Fruit fly (Drosophila melanogaster) whole organism, embryonic: ENCODE results near the gene CG5062.
A peak's percentile ranks its signal among the peaks of the same experiment; 100 is the strongest.

Experiments used
- B-H2 ChIP-seq: fragments of 200-800 bp; sonication (Bioruptor generic); optimal IDR thresholded peaks from 2 replicates; lab custom pipeline; 2018; ENCODE audit warnings: missing biosample characterization, mild to moderate bottlenecking, missing genetic modification characterization
- CG10267 ChIP-seq: fragments of 200-800 bp; sonication (Bioruptor generic); optimal IDR thresholded peaks from 2 replicates; lab custom pipeline; 2018; ENCODE audit warnings: missing biosample characterization, mild to moderate bottlenecking, missing genetic modification characterization, moderate library complexity
- CG10979 ChIP-seq: fragments of 200-800 bp; sonication (Bioruptor generic); optimal IDR thresholded peaks from 2 replicates; lab custom pipeline; 2018; ENCODE audit warnings: missing biosample characterization, mild to moderate bottlenecking, missing genetic modification characterization, moderate library complexity
- CG11723 ChIP-seq: fragments of 200-800 bp; sonication (Bioruptor generic); optimal IDR thresholded peaks from 2 replicates; lab custom pipeline; 2017; ENCODE audit warnings: missing biosample characterization, mild to moderate bottlenecking, missing genetic modification characterization
- CG12071 ChIP-seq: fragments of 200-800 bp; sonication (Bioruptor generic); optimal IDR thresholded peaks from 3 replicates; lab custom pipeline; 2018; ENCODE audit warnings: missing biosample characterization, mild to moderate bottlenecking, missing genetic modification characterization
- CG12219 ChIP-seq: fragments of 200-800 bp; sonication (Bioruptor generic); optimal IDR thresholded peaks from 3 replicates; lab custom pipeline; 2018; ENCODE audit warnings: missing biosample characterization, mild to moderate bottlenecking, missing genetic modification characterization
- CG12391 ChIP-seq: fragments of 200-800 bp; sonication (Bioruptor generic); optimal IDR thresholded peaks from 3 replicates; lab custom pipeline; 2018; ENCODE audit warnings: missing biosample characterization, mild to moderate bottlenecking, missing genetic modification characterization, moderate library complexity
- CG13424 ChIP-seq: fragments of 200-800 bp; sonication (Bioruptor generic); optimal IDR thresholded peaks from 2 replicates; lab custom pipeline; 2019; ENCODE audit warnings: missing biosample characterization, mild to moderate bottlenecking, missing genetic modification characterization, moderate library complexity
- CG14014 ChIP-seq: fragments of 200-800 bp; sonication (Bioruptor generic); IDR thresholded peaks from 2 replicates; pipeline ENCODE4 v1.3.6; 2022; ENCODE audit warnings: missing biosample characterization, missing genetic modification characterization
- CG17186 ChIP-seq: fragments of 200-800 bp; sonication (Bioruptor generic); optimal IDR thresholded peaks from 3 replicates; lab custom pipeline; 2017; ENCODE audit warnings: missing biosample characterization, missing genetic modification reagents, missing genetic modification characterization
- CG17328 ChIP-seq: fragments of 200-800 bp; sonication (Bioruptor generic); IDR thresholded peaks from 2 replicates; pipeline ENCODE4 v1.3.6; 2022; ENCODE audit warnings: missing biosample characterization, missing genetic modification characterization
- CG17359 ChIP-seq: fragments of 200-800 bp; sonication (Bioruptor generic); optimal IDR thresholded peaks from 3 replicates; lab custom pipeline; 2018; ENCODE audit warnings: missing biosample characterization, mild to moderate bottlenecking, missing genetic modification characterization, moderate library complexity
- CG17385 ChIP-seq: fragments of 200-800 bp; sonication (Bioruptor generic); optimal IDR thresholded peaks from 3 replicates; lab custom pipeline; 2018; ENCODE audit warnings: missing biosample characterization, mild to moderate bottlenecking, missing genetic modification characterization
- CG18011 ChIP-seq: fragments of 200-800 bp; sonication (Bioruptor generic); optimal IDR thresholded peaks from 2 replicates; lab custom pipeline; 2017; ENCODE audit warnings: missing biosample characterization, missing genetic modification characterization, mild to moderate bottlenecking, moderate library complexity, missing genotype
- CG2120 ChIP-seq: fragments of 200-800 bp; sonication (Bioruptor generic); optimal IDR thresholded peaks from 3 replicates; lab custom pipeline; 2016; ENCODE audit warnings: missing biosample characterization, missing genetic modification characterization
- CG30403 ChIP-seq: fragments of 200-800 bp; sonication (Bioruptor generic); optimal IDR thresholded peaks from 3 replicates; lab custom pipeline; 2016; ENCODE audit warnings: missing biosample characterization, missing genetic modification characterization
- CG31441 ChIP-seq: fragments of 200-800 bp; sonication (Bioruptor generic); IDR thresholded peaks from 2 replicates; pipeline ENCODE4 v1.3.6; 2022; ENCODE audit warnings: missing biosample characterization, missing genetic modification characterization
- CG33213 ChIP-seq: fragments of 200-800 bp; sonication (Bioruptor generic); optimal IDR thresholded peaks from 3 replicates; lab custom pipeline; 2016; ENCODE audit warnings: missing biosample characterization, missing genetic modification characterization
- CG42726 ChIP-seq: fragments of 200-800 bp; sonication (Bioruptor generic); IDR thresholded peaks from 2 replicates; pipeline ENCODE4 v1.3.6; 2022; ENCODE audit warnings: missing biosample characterization, missing genetic modification characterization; ENCODE audit not compliant: partially characterized antibody
- CG5180 ChIP-seq: fragments of 200-800 bp; sonication (Bioruptor generic); optimal IDR thresholded peaks from 3 replicates; lab custom pipeline; 2017; ENCODE audit warnings: missing biosample characterization, missing genetic modification characterization, mild to moderate bottlenecking, moderate library complexity, missing genetic modification reagents
- CG7556 ChIP-seq: fragments of 200-800 bp; sonication (Bioruptor generic); optimal IDR thresholded peaks from 2 replicates; lab custom pipeline; 2017; ENCODE audit warnings: missing biosample characterization, mild to moderate bottlenecking, missing genetic modification characterization
- CG8281 ChIP-seq: fragments of 200-800 bp; sonication (Bioruptor generic); optimal IDR thresholded peaks from 2 replicates; lab custom pipeline; 2018; ENCODE audit warnings: missing biosample characterization, mild to moderate bottlenecking, missing genetic modification characterization, moderate library complexity
- CG8944 ChIP-seq: fragments of 200-800 bp; sonication (Bioruptor generic); optimal IDR thresholded peaks from 3 replicates; lab custom pipeline; 2016; ENCODE audit warnings: missing biosample characterization, missing genetic modification characterization
- Ets97D ChIP-seq: fragments of 200-800 bp; sonication (Bioruptor generic); optimal IDR thresholded peaks from 3 replicates; lab custom pipeline; 2016; ENCODE audit warnings: missing biosample characterization, missing genetic modification characterization
- Fer1 ChIP-seq: fragments of 200-800 bp; sonication (Bioruptor generic); optimal IDR thresholded peaks from 2 replicates; lab custom pipeline; 2017; ENCODE audit warnings: missing biosample characterization, mild to moderate bottlenecking, missing genetic modification characterization
- Fer3 ChIP-seq: fragments of 200-800 bp; sonication (Bioruptor generic); optimal IDR thresholded peaks from 2 replicates; lab custom pipeline; 2018; ENCODE audit warnings: missing biosample characterization, mild to moderate bottlenecking, missing genetic modification characterization, moderate library complexity
- H15 ChIP-seq: fragments of 200-800 bp; sonication (Bioruptor generic); IDR thresholded peaks from 3 replicates; pipeline ENCODE4 v1.3.6; 2022; ENCODE audit warnings: missing biosample characterization, missing genetic modification characterization
- Hr78 ChIP-seq, 2 experiments: fragments of 200-800 bp in 1 of 2; fragments of >200 bp in 1 of 2; sonication (Bioruptor generic) in 1 of 2; optimal IDR thresholded peaks; 2 replicates each; lab custom pipeline; 2017 to 2019; ENCODE audit warnings: missing biosample characterization in 2 of 2, missing genetic modification characterization in 2 of 2, mild to moderate bottlenecking in 1 of 2, moderate library complexity in 1 of 2
- Sox102F ChIP-seq: fragments of 200-800 bp; sonication (Bioruptor generic); optimal IDR thresholded peaks from 2 replicates; lab custom pipeline; 2018; ENCODE audit warnings: missing biosample characterization, mild to moderate bottlenecking, missing genetic modification characterization, moderate library complexity
- ase ChIP-seq: fragments of 200-800 bp; sonication (Bioruptor generic); IDR thresholded peaks from 3 replicates; pipeline ENCODE4 v1.3.6; 2022; ENCODE audit warnings: missing biosample characterization, missing genetic modification characterization
- bsh ChIP-seq, 2 experiments: fragments of 200-800 bp; sonication (Bioruptor generic); optimal IDR thresholded peaks; 2 replicates each; lab custom pipeline; 2017 to 2018; ENCODE audit warnings: mild to moderate bottlenecking in 2 of 2, missing biosample characterization in 2 of 2, missing genetic modification characterization in 2 of 2, moderate library complexity in 1 of 2
- corto ChIP-seq: fragments of 200-800 bp; sonication (Bioruptor generic); optimal IDR thresholded peaks from 2 replicates; lab custom pipeline; 2016; ENCODE audit warnings: missing biosample characterization, mild to moderate bottlenecking, missing genetic modification characterization, moderate library complexity
- da ChIP-seq: fragments of 200-800 bp; sonication (Bioruptor generic); optimal IDR thresholded peaks from 2 replicates; lab custom pipeline; 2016; ENCODE audit warnings: missing biosample characterization, missing genetic modification characterization
- dati ChIP-seq: fragments of 200-800 bp; sonication (Bioruptor generic); IDR thresholded peaks from 2 replicates; pipeline ENCODE4 v1.3.6; 2022; ENCODE audit warnings: missing biosample characterization, missing genetic modification characterization
- dm ChIP-seq: fragments of 200-800 bp; sonication (Bioruptor generic); optimal IDR thresholded peaks from 3 replicates; lab custom pipeline; 2016; ENCODE audit warnings: missing biosample characterization, missing genetic modification characterization
- dmrt11E ChIP-seq: fragments of 200-800 bp; sonication (Bioruptor generic); optimal IDR thresholded peaks from 3 replicates; lab custom pipeline; 2018; ENCODE audit warnings: missing biosample characterization, mild to moderate bottlenecking, missing genetic modification characterization, moderate library complexity
- fd102C ChIP-seq: fragments of 200-800 bp; sonication (Bioruptor generic); optimal IDR thresholded peaks from 2 replicates; lab custom pipeline; 2018; ENCODE audit warnings: missing biosample characterization, mild to moderate bottlenecking, missing genetic modification characterization, moderate library complexity
- fd96Cb ChIP-seq: fragments of 200-800 bp; sonication (Bioruptor generic); optimal IDR thresholded peaks from 2 replicates; lab custom pipeline; 2018; ENCODE audit warnings: missing biosample characterization, mild to moderate bottlenecking, missing genetic modification characterization, moderate library complexity
- gem ChIP-seq: fragments of 200-800 bp; sonication (Bioruptor generic); optimal IDR thresholded peaks from 2 replicates; lab custom pipeline; 2019; ENCODE audit warnings: missing biosample characterization, mild to moderate bottlenecking, missing genetic modification characterization, moderate library complexity
- her ChIP-seq: fragments of 200-800 bp; sonication (Bioruptor generic); optimal IDR thresholded peaks from 2 replicates; lab custom pipeline; 2016; ENCODE audit warnings: missing biosample characterization, missing genetic modification characterization
- insv ChIP-seq, 2 experiments: fragments of 200-800 bp; sonication (Bioruptor generic); optimal IDR thresholded peaks; 3 replicates each; lab custom pipeline; 2016 to 2018; ENCODE audit warnings: missing biosample characterization in 2 of 2, missing genetic modification characterization in 2 of 2
- mam ChIP-seq: fragments of 200-800 bp; sonication (Bioruptor generic); optimal IDR thresholded peaks from 3 replicates; lab custom pipeline; 2016; ENCODE audit warnings: missing biosample characterization, missing genetic modification characterization
- phol ChIP-seq: fragments of 200-800 bp; sonication (Bioruptor generic); optimal IDR thresholded peaks from 3 replicates; lab custom pipeline; 2018; ENCODE audit warnings: missing biosample characterization, mild to moderate bottlenecking, missing genetic modification characterization, moderate library complexity
- pnt ChIP-seq: fragments of 200-800 bp; sonication (Bioruptor generic); optimal IDR thresholded peaks from 3 replicates; lab custom pipeline; 2016; ENCODE audit warnings: missing biosample characterization, missing genetic modification characterization
- pros ChIP-seq: fragments of 200-800 bp; sonication (Bioruptor generic); optimal IDR thresholded peaks from 3 replicates; lab custom pipeline; 2019; ENCODE audit warnings: missing biosample characterization, mild to moderate bottlenecking, missing genetic modification characterization, moderate library complexity
- row ChIP-seq: fragments of 200-800 bp; sonication (Bioruptor generic); IDR thresholded peaks from 3 replicates; pipeline ENCODE4 v1.3.6; 2022; ENCODE audit warnings: missing biosample characterization, missing genetic modification characterization
- sens ChIP-seq: fragments of 200-800 bp; sonication (Bioruptor generic); peaks from one replicate; lab custom pipeline; 2016; ENCODE audit warnings: missing biosample characterization, missing genetic modification characterization
- sisA ChIP-seq: fragments of 200-800 bp; sonication (Bioruptor generic); IDR thresholded peaks from 2 replicates; pipeline ENCODE4 v1.3.6; 2022; ENCODE audit warnings: missing biosample characterization, missing genetic modification characterization
- ssp ChIP-seq: fragments of 200-800 bp; sonication (Bioruptor generic); IDR thresholded peaks from 2 replicates; pipeline ENCODE4 v1.3.6; 2022; ENCODE audit warnings: missing biosample characterization, missing genetic modification characterization
- tll ChIP-seq, 2 experiments: fragments of 200-800 bp in 1 of 2; fragments of >200 bp in 1 of 2; sonication (Bioruptor generic) in 1 of 2; optimal IDR thresholded peaks; 2 replicates each; lab custom pipeline; 2017 to 2019; ENCODE audit warnings: missing biosample characterization in 2 of 2, missing genetic modification characterization in 2 of 2, mild to moderate bottlenecking in 1 of 2, moderate library complexity in 1 of 2

The CG5062 gene

dm6 chrX:5143810-5144209, 38.4 kb downstream of the CG5062 start (continued):
- TF ChIP-seq CG5180 (GFP tag; lab: Kevin White, UChicago) (no peak), her (no peak), CG17186 (GFP tag; lab: Kevin White, UChicago) (no peak), sens (GFP tag; lab: Kevin White, UChicago) (peak; percentile 76), ase (GFP tag; lab: Robert Waterston, UW) (peak; percentile 36; the same call in 1 of the 3 replicates), CG17328 (peak; percentile 49; the same call in 1 of the 2 replicates), CG12219 (GFP tag; lab: Kevin White, UChicago) (peak; percentile 25), corto (GFP tag; lab: Kevin White, UChicago) (no peak), CG12071 (peak; percentile 7), CG31441 (GFP tag; lab: Robert Waterston, UW) (0 out of 2 replicates have a peak, but pooled peaks have one; percentile 25), CG10979 (peak; percentile 26), Fer3 (peak; percentile 8), insv (GFP tag; optimal IDR thresholded peaks at IDR 0.05; lab: Kevin White, UChicago) (no peak), sisA (GFP tag; lab: Robert Waterston, UW) (peak; percentile 59), CG30403 (peak; percentile 37), B-H2 (GFP tag; lab: Kevin White, UChicago) (no peak), phol (tag; lab: Kevin White, UChicago) (peak; percentile 19), tll (GFP tag; optimal IDR thresholded peaks at IDR 0.05; lab: Kevin White, UChicago) (no peak), row (GFP tag; lab: Robert Waterston, UW) (peak; percentile 66), Ets97D (GFP tag; lab: Kevin White, UChicago) (no peak), CG2120 (GFP tag; lab: Kevin White, UChicago) (peak; percentile 35), gem (tag; lab: Kevin White, UChicago) (peak; percentile 43), Sox102F (GFP tag; lab: Kevin White, UChicago) (peak; percentile 21), CG17385 (GFP tag; lab: Kevin White, UChicago) (peak; percentile 19), da (GFP tag; lab: Kevin White, UChicago) (no peak), CG7556 (GFP tag; lab: Kevin White, UChicago) (peak; percentile 24), pros (GFP tag; lab: Kevin White, UChicago) (no peak), CG13424 (peak; percentile 23), Hr78 (GFP tag; optimal IDR thresholded peaks at IDR 0.05; lab: Kevin White, UChicago) (no peak), CG10267 (tag; lab: Kevin White, UChicago) (peak; percentile 7), CG8281 (tag; lab: Kevin White, UChicago) (no peak), CG17359 (peak; percentile 36), CG42726 (no peak), CG12391 (tag; lab: Kevin White, UChicago) (peak; percentile 25), CG33213 (GFP tag; lab: Kevin White, UChicago) (no peak), CG18011 (GFP tag; lab: Kevin White, UChicago) (no peak), fd96Cb (peak; percentile 27), ssp (GFP tag; lab: Robert Waterston, UW) (no peak), dmrt11E (peak; percentile 11), dati (no peak), CG8944 (GFP tag; lab: Kevin White, UChicago) (no peak), mam (GFP tag; lab: Kevin White, UChicago) (peak; percentile 3), fd102C (GFP tag; lab: Kevin White, UChicago) (no peak), H15 (no peak), Fer1 (GFP tag; lab: Kevin White, UChicago) (peak; percentile 34), bsh (GFP tag; optimal IDR thresholded peaks at IDR 0.05; lab: Kevin White, UChicago) (peak in 1 of 2 experiments; percentile 47), dm (GFP tag; lab: Kevin White, UChicago) (no peak), CG14014 (peak; percentile 36; the same call in 1 of the 2 replicates), CG11723 (GFP tag; lab: Kevin White, UChicago) (no peak), pnt (GFP tag; lab: Kevin White, UChicago) (no peak)
